Worm (Caenorhabditis elegans) whole organism, mixed stage, embryonic: Measurements from ENCODE around the gene K07B1.7.

ENCODE experiments used
- mls-2 ChIP-seq: sonication (generic microtip); optimal IDR thresholded peaks from 2 replicates; lab custom pipeline; 2016; ENCODE audit warnings: mild to moderate bottlenecking, missing genetic modification characterization, moderate library complexity, missing compliant biosample characterization
- nhr-237 ChIP-seq: fragments of 150-350 bp; optimal IDR thresholded peaks from 2 replicates; lab custom pipeline; 2014; ENCODE audit warnings: missing biosample characterization, missing genetic modification characterization
- tbx-8 ChIP-seq: fragments of 200-800 bp; sonication (Bioruptor generic); optimal IDR thresholded peaks from 2 replicates; lab custom pipeline; 2018; ENCODE audit warnings: mild to moderate bottlenecking, missing genetic modification characterization, moderate library complexity, missing compliant biosample characterization

DNA sequence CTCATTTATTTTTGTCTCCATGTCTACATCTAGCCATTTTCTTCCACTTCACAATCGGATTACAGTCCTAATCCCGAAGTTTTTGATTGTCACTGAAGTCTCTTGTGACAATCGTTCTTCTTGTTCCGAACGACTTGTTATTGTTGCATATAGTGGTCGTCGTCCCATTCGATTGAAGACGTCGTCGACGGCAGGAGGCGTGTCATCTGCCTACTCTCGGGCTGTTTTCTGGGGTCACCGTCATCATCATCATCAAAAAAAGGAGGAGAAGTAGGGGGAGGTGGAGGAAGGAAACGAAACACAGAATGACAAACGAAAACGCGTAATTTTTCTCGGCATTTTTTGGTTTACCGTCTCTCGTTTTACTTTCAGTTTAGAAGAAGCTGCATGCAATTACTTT lies 41.6 kb downstream of the K07B1.7 start, which contains the start of gene F44A2.3:
- TF ChIP-seq tbx-8 (GFP tag; lab: Kevin White, UChicago) (no peak), mls-2 (tag; lab: Kevin White, UChicago) (no peak), nhr-237 (no peak)
